Worm (Caenorhabditis elegans) whole organism, L1 larva: ENCODE measurements around the gene sra-10.
"Not testable (repeated sequence)": the region's sequence is repeated elsewhere in the genome, so short reads cannot be mapped to it uniquely, and the experiment has no call there.

Experiments
- C34B4.2 ChIP-seq: sonication (generic microtip); optimal IDR thresholded peaks from 2 replicates; lab custom pipeline; 2017; ENCODE audit warnings: mild to moderate bottlenecking, missing genetic modification characterization, missing compliant biosample characterization
- alr-1 ChIP-seq: fragments of 200-800 bp; sonication (Bioruptor generic); optimal IDR thresholded peaks from 2 replicates; lab custom pipeline; 2018; ENCODE audit warnings: borderline replicate concordance, mild to moderate bottlenecking, missing genetic modification characterization, missing compliant biosample characterization
- ceh-8 ChIP-seq: fragments of 200-800 bp; sonication (Bioruptor generic); optimal IDR thresholded peaks from 2 replicates; lab custom pipeline; 2018; ENCODE audit warnings: mild to moderate bottlenecking, missing genetic modification characterization, moderate library complexity, missing compliant biosample characterization
- ceh-82 ChIP-seq, 3 experiments: fragments of 150-350 bp in 1 of 3; sonication (generic microtip) in 2 of 3; optimal IDR thresholded peaks; 2 replicates each; lab custom pipeline; 2014 to 2017; ENCODE audit warnings: missing biosample characterization in 3 of 3, missing genetic modification characterization in 3 of 3
- ceh-88 ChIP-seq: fragments of 200-800 bp; sonication (Bioruptor generic); IDR thresholded peaks from 2 replicates; pipeline ENCODE4 v1.3.6; 2022; ENCODE audit warnings: missing genetic modification characterization, missing compliant biosample characterization
- efl-1 ChIP-seq, 4 experiments: fragments of 150-350 bp; optimal IDR thresholded peaks in 3 of 4; peaks in 1 of 4; 1 replicate in 1 of 4; 2 replicates in 3 of 4; lab custom pipeline; 2014; ENCODE audit warnings: missing biosample characterization in 2 of 4, missing genetic modification characterization in 2 of 4, missing genetic modification reagents in 2 of 4
- efl-3 ChIP-seq: fragments of 200-800 bp; sonication (Bioruptor generic); optimal IDR thresholded peaks from 2 replicates; lab custom pipeline; 2018; ENCODE audit warnings: mild to moderate bottlenecking, missing genetic modification characterization, missing compliant biosample characterization
- ets-5 ChIP-seq: fragments of 200-800 bp; sonication (Bioruptor generic); IDR thresholded peaks from 2 replicates; pipeline ENCODE4 v1.3.6; 2022; ENCODE audit warnings: missing genetic modification characterization, missing compliant biosample characterization
- fkh-8 ChIP-seq: sonication (generic microtip); optimal IDR thresholded peaks from 2 replicates; lab custom pipeline; 2016; ENCODE audit warnings: mild to moderate bottlenecking, missing genetic modification characterization, missing compliant biosample characterization
- grh-1 ChIP-seq: fragments of 200-800 bp; sonication (Bioruptor generic); IDR thresholded peaks from 2 replicates; pipeline ENCODE4 v1.3.6; 2022; ENCODE audit warnings: missing genetic modification reagents, missing genetic modification characterization, missing compliant biosample characterization
- hlh-17 ChIP-seq: fragments of 200-800 bp; sonication (Bioruptor generic); optimal IDR thresholded peaks from 2 replicates; lab custom pipeline; 2018; ENCODE audit warnings: missing genetic modification characterization, mild to moderate bottlenecking, missing compliant biosample characterization, moderate library complexity, borderline replicate concordance
- lin-15B ChIP-seq: fragments of 150-350 bp; sonication (generic microtip); optimal IDR thresholded peaks from 3 replicates; lab custom pipeline; 2014; ENCODE audit warnings: missing biosample characterization, missing genetic modification characterization
- lin-35 ChIP-seq, 2 experiments: fragments of 150-350 bp; optimal IDR thresholded peaks; 2 replicates each; lab custom pipeline; 2014; ENCODE audit warnings: missing biosample characterization in 2 of 2, missing genetic modification characterization in 2 of 2, missing genetic modification reagents in 2 of 2
- lin-39 ChIP-seq: fragments of 150-350 bp; optimal IDR thresholded peaks from 2 replicates; lab custom pipeline; 2014; ENCODE audit warnings: missing biosample characterization, missing genetic modification reagents, missing genetic modification characterization
- lsy-2 ChIP-seq, 2 experiments: fragments of 150-350 bp; optimal IDR thresholded peaks; 2 replicates each; lab custom pipeline; 2014; ENCODE audit warnings: missing biosample characterization in 2 of 2, missing genetic modification characterization in 2 of 2
- mdl-1 ChIP-seq, 2 experiments: fragments of 150-350 bp; optimal IDR thresholded peaks; 2 replicates each; lab custom pipeline; 2014 to 2017; ENCODE audit warnings: missing biosample characterization in 2 of 2, missing genetic modification characterization in 2 of 2, inconsistent platforms in 1 of 2
- mef-2 ChIP-seq: fragments of 150-350 bp; optimal IDR thresholded peaks from 2 replicates; lab custom pipeline; 2014; ENCODE audit warnings: missing biosample characterization, missing genetic modification characterization
- mep-1 ChIP-seq: fragments of 150-350 bp; optimal IDR thresholded peaks from 2 replicates; lab custom pipeline; 2014; ENCODE audit warnings: missing biosample characterization, missing genetic modification characterization
- nhr-19 ChIP-seq: fragments of 200-800 bp; sonication (Bioruptor generic); conservative IDR thresholded peaks from 2 replicates; pipeline ENCODE4 v1.3.6; 2022; ENCODE audit warnings: missing genetic modification characterization, missing compliant biosample characterization
- nhr-28 ChIP-seq: fragments of 150-350 bp; optimal IDR thresholded peaks from 2 replicates; lab custom pipeline; 2014; ENCODE audit warnings: missing biosample characterization, missing genetic modification characterization
- nhr-76 ChIP-seq: sonication (generic microtip); optimal IDR thresholded peaks from 2 replicates; lab custom pipeline; 2017; ENCODE audit warnings: missing biosample characterization, missing genetic modification characterization
- nhr-84 ChIP-seq: sonication (generic microtip); optimal IDR thresholded peaks from 2 replicates; lab custom pipeline; 2017; ENCODE audit warnings: missing biosample characterization, missing genetic modification characterization
- nhr-85 ChIP-seq: sonication (generic microtip); peaks from one replicate; lab custom pipeline; 2016; ENCODE audit warnings: missing genetic modification characterization, inconsistent platforms, missing compliant biosample characterization
- pax-3 ChIP-seq: fragments of 200-800 bp; sonication (Bioruptor generic); optimal IDR thresholded peaks from 2 replicates; lab custom pipeline; 2018; ENCODE audit warnings: mild to moderate bottlenecking, missing genetic modification characterization, moderate library complexity, missing compliant biosample characterization
- pqm-1 ChIP-seq: sonication (generic microtip); optimal IDR thresholded peaks from 3 replicates; lab custom pipeline; 2017; ENCODE audit warnings: missing biosample characterization, missing genetic modification characterization
- skn-1 ChIP-seq: fragments of 150-350 bp; optimal IDR thresholded peaks from 2 replicates; lab custom pipeline; 2014; ENCODE audit warnings: missing biosample characterization, missing genetic modification characterization
- snpc-4 ChIP-seq: fragments of 150-350 bp; optimal IDR thresholded peaks from 2 replicates; lab custom pipeline; 2014; ENCODE audit warnings: missing biosample characterization, missing genetic modification characterization
- sox-4 ChIP-seq: sonication (generic microtip); optimal IDR thresholded peaks from 2 replicates; lab custom pipeline; 2016; ENCODE audit warnings: missing genetic modification characterization, missing compliant biosample characterization
- sptf-1 ChIP-seq: fragments of 150-350 bp; optimal IDR thresholded peaks from 2 replicates; lab custom pipeline; 2014; ENCODE audit warnings: missing biosample characterization, missing genetic modification characterization
- unc-30 ChIP-seq: sonication (generic microtip); optimal IDR thresholded peaks from 2 replicates; lab custom pipeline; 2017; ENCODE audit warnings: missing biosample characterization, missing genetic modification characterization
- unc-98 ChIP-seq: fragments of 200-800 bp; sonication (Bioruptor generic); IDR thresholded peaks from 2 replicates; pipeline ENCODE4 v1.3.6; 2022; ENCODE audit warnings: missing genetic modification characterization, missing compliant biosample characterization
- ztf-11 ChIP-seq, 2 experiments: sonication (generic microtip); optimal IDR thresholded peaks; 2 replicates each; lab custom pipeline; 2016 to 2017; ENCODE audit warnings: missing genetic modification characterization in 2 of 2, missing biosample characterization in 1 of 2, missing compliant biosample characterization in 1 of 2

sra-10 gene

DNA sequence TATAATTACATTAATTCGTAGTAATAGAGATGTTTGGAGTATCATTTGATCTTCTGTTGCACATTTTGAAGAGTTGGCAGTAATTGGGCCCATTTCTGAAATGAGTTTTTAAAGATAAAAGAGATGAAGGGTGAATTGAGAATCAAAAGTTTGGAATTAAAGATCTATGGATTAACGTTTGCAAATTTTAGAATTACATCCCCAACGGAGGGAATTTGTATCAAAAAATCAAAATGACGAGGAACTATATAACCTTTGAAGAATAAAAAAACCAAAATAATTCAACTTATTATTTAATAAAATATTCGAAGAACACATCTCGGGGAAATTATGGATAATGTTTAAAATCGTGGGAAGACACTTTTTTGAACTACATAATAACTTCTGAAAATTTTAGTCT is at the start of gene sra-10:
TSS of gene sra-10 (minus strand) at position 101 of the 400 bp plus-strand sequence.
- TF ChIP-seq nhr-84 (tag; lab: Kevin White, UChicago): no peak
- TF ChIP-seq pax-3 (tag; lab: Kevin White, UChicago): no peak
- TF ChIP-seq unc-30: no peak
- no peak for TF ChIP-seq mef-2
- TF ChIP-seq lin-39: no peak
- no peak for TF ChIP-seq efl-3
- no peak for TF ChIP-seq grh-1 (GFP tag; lab: Robert Waterston, UW)
- no peak for TF ChIP-seq unc-98
- no peak for TF ChIP-seq efl-1 (optimal IDR thresholded peaks at IDR 0.05; lab: Kevin White, UChicago)
- TF ChIP-seq efl-1 (GFP tag; optimal IDR thresholded peaks at IDR 0.05 in 1 of 2; lab: Kevin White, UChicago): no peak
- TF ChIP-seq nhr-85 (tag; lab: Kevin White, UChicago): no peak
- no peak for TF ChIP-seq ceh-8 (GFP tag; lab: Kevin White, UChicago)

DNA sequence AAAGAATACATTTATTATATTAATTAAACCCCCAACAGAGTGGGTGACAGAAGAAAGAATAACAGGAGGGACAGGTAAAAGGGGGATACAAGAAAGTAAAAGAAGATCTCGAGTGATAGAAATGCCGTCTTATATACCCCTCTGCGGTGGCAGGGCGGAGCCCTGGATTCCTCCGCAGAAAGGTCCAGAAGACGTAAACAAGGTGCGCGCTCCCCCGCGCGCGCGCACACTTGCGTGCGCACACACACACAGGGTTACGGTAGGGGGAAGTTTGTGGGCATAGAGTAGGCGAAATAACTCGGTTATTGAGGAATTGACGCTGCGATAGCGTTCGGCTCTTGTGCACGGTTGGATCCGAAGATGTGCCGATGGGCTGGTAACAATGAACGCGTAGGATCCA is 47.0 kb upstream of the sra-10 start, which contains the start of gene R03D7.15:
TSS of gene R03D7.15 (plus strand) at position 299 of the 400 bp plus-strand sequence.
- not testable (repeated sequence) for TF ChIP-seq alr-1 (tag; lab: Kevin White, UChicago); nhr-76 (tag; lab: Kevin White, UChicago); mdl-1 (tag; optimal IDR thresholded peaks at IDR 0.05; lab: Kevin White, UChicago)

DNA sequence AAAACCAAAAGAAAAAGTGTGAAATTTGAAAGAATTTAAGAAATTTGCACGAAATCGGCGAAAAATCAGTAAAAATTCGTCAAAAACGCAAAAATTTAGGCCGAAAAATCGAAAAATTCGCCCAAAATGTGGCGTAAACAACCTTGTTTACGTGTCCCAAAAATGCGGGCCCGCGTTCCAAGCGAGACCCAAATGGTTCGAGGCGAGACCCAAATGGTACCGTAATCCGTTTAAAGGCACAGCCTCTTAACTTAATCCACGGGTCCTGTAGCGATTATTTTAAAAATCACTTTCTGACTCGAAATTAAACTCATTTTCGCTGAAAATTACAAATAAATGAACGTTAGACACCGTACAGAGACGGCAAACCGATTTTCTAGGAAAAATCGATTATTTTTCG is 40.4 kb upstream of the sra-10 start:
- TF ChIP-seq lsy-2 (tag; optimal IDR thresholded peaks at IDR 0.05; lab: Kevin White, UChicago): no peak
- no peak for TF ChIP-seq mep-1 (tag; lab: Kevin White, UChicago)
- no peak for TF ChIP-seq pqm-1 (tag; lab: Kevin White, UChicago)
- no peak for TF ChIP-seq lin-15B
- TF ChIP-seq C34B4.2 (tag; lab: Kevin White, UChicago): no peak
- no peak for TF ChIP-seq sox-4 (tag; lab: Kevin White, UChicago)
- TF ChIP-seq nhr-28 (tag; lab: Kevin White, UChicago): no peak
- no peak for TF ChIP-seq sptf-1 (tag; lab: Kevin White, UChicago)
- TF ChIP-seq skn-1 (tag; lab: Kevin White, UChicago): no peak
- TF ChIP-seq unc-30: no peak
- TF ChIP-seq hlh-17 (GFP tag; lab: Kevin White, UChicago): no peak
- TF ChIP-seq ceh-88 (GFP tag; lab: Robert Waterston, UW): no peak
- no peak for TF ChIP-seq nhr-76 (tag; lab: Kevin White, UChicago)
- no peak for TF ChIP-seq ztf-11 (tag; optimal IDR thresholded peaks at IDR 0.05; lab: Kevin White, UChicago)
- no peak for TF ChIP-seq snpc-4 (tag; lab: Kevin White, UChicago)

DNA sequence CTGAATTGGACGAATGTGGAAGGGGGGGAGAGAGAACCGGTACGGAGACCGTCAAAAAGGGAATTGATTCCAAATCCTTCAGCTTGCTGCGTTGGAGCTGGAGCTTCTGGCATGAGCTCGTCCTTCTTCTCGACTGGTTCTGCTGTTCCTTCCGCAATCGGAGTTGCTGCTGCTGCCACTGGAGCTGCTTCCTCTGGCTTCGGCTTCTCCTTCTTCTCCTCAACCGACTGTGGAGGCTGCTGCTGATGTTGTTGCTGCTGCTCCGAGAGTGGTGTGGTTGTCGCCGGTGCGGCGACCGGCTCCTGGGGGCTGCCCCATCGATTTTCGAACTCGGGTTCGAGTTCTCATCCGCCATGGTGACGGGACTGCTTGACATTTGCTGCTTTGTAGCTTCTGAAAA is 39.9 kb upstream of the sra-10 start, which contains the start of gene R03D7.2:
TSS of gene R03D7.2 (minus strand) at position 399 of the 400 bp plus-strand sequence.
- peak; percentile 8 for TF ChIP-seq hlh-17 (GFP tag; lab: Kevin White, UChicago)
- no peak for TF ChIP-seq nhr-19 (GFP tag; lab: Robert Waterston, UW)

DNA sequence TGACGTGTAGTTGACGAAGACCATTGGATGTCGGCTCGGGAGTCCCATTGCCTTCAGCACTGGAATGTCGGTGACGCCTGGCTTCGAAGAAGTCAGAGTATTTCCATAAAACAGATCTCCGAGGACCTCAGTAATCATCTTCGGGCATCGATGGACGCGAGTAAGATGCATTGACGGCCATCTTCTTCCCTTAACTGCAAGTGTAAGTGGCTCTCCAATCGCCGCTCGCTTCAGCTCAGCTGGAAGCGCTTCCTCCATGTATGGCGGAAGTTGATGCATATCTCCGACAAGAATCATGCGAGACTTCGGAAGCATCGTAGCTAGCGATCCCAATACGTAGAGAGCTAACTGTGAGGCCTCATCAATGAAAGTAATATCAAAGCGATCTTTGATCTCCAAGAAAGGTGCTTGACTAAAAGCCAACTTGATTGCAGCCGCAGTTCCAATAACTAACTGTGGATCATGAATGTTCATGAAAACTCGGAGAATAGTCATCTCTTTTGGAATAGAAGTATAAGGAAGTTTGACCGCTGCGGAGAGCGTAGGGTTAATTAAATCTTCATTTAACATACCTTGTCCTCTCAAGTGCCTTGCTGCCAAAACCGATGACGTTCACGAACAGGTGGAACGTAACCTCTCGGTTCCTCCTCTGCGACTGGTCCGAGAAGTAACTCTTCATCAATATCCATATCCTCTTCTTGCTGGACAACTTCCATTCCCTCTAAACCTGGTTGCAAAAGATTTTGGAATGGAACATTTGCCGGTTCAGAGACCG is 39.2 kb upstream of the sra-10 start:
- no peak for TF ChIP-seq lin-15B
- no peak for TF ChIP-seq ets-5 (GFP tag; lab: Robert Waterston, UW)
- TF ChIP-seq lin-35 (GFP tag; optimal IDR thresholded peaks at IDR 0.05; lab: Kevin White, UChicago): no peak
- TF ChIP-seq fkh-8 (tag; lab: Kevin White, UChicago): no peak
- no peak for TF ChIP-seq efl-1 (optimal IDR thresholded peaks at IDR 0.05; lab: Kevin White, UChicago)
- TF ChIP-seq efl-1 (GFP tag; optimal IDR thresholded peaks at IDR 0.05 in 1 of 2; lab: Kevin White, UChicago): peak in 1 of 2 experiments; percentile 9
- no peak for TF ChIP-seq ceh-82 (tag; optimal IDR thresholded peaks at IDR 0.05; lab: Kevin White, UChicago)
